Worm (Caenorhabditis elegans): ENCODE data around the gene alh-9.

The alh-9 gene

DNA sequence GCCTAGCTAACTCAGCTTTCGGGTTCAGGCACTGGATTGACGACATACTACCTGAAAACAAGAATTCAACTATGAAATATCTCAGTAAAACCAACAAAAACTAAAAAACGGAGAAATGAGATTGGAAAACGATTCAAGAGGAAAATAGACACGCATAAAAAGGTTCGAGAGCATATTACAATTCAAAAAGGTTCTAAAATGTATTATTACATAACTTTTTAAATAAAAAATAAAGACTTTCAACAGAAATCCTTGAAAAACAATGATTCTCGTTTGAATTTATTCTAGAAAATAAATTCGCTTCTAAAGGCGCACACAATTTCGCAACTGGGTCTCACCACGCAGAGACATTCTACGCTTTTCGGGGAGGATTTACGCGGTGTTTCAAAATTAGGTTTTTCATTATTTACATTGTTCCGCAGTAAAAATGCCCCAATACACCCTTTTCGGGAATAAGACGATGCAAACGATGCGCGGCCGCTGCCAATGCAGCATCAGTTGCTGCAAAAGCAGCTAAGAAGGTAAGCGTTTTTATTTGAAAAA lies at the start of gene alh-9, which contains the start of gene cct-6:
alh-9 (plus strand) TSS at position 382 of the 543 bp plus-strand sequence.
cct-6 (minus strand) TSS at position 51 of the 543 bp plus-strand sequence.
- no peak for TF ChIP-seq let-607 (tag; optimal IDR thresholded peaks at IDR 0.05)
- TF ChIP-seq lin-54 (GFP tag; optimal IDR thresholded peaks at IDR 0.05): peak; percentile 91
- TF ChIP-seq F49E8.2 (tag; optimal IDR thresholded peaks at IDR 0.05; ENCODE audit: insufficient read depth): no peak
- peak; percentile 81 for TF ChIP-seq dpl-1 (GFP tag; optimal IDR thresholded peaks at IDR 0.05)
- TF ChIP-seq hsf-1 (GFP tag; IDR thresholded peaks at IDR 0.05): peak; percentile 77
- no peak for TF ChIP-seq lin-26 (GFP tag; IDR thresholded peaks at IDR 0.05)
- no peak for TF ChIP-seq him-1 (tag; optimal IDR thresholded peaks at IDR 0.05)
- TF ChIP-seq efl-1 (GFP tag; optimal IDR thresholded peaks at IDR 0.05): peak; percentile 70
- TF ChIP-seq bed-1 (GFP tag; IDR thresholded peaks at IDR 0.05): no peak
- TF ChIP-seq rec-8 (tag; optimal IDR thresholded peaks at IDR 0.05): no peak
- no peak for TF ChIP-seq repo-1 (tag; optimal IDR thresholded peaks at IDR 0.05)
- TF ChIP-seq F33H1.4 (GFP tag; IDR thresholded peaks at IDR 0.05): peak; percentile 93
- TF ChIP-seq sea-2 (GFP tag; IDR thresholded peaks at IDR 0.05): no peak
- no peak for TF ChIP-seq mes-4 (tag; optimal IDR thresholded peaks at IDR 0.05)
- TF ChIP-seq nhr-80 (tag; optimal IDR thresholded peaks at IDR 0.05): peak; percentile 11
- peak; percentile 44 for TF ChIP-seq tbp1 (GFP tag; optimal IDR thresholded peaks at IDR 0.05)
- TF ChIP-seq pbrm-1 (GFP tag; IDR thresholded peaks at IDR 0.05): peak; percentile 64; the same call in 1 of the 2 replicates
- TF ChIP-seq F37B4.10 (GFP tag; IDR thresholded peaks at IDR 0.05): no peak
- no peak for TF ChIP-seq dpff-1 (tag; optimal IDR thresholded peaks at IDR 0.05)
- peak; percentile 23; the same call in 1 of the 2 replicates for TF ChIP-seq ekl-4 (GFP tag; IDR thresholded peaks at IDR 0.05)
- TF ChIP-seq lsl-1 (GFP tag; optimal IDR thresholded peaks at IDR 0.05): peak; percentile 55
- TF ChIP-seq cebp-1 (GFP tag; IDR thresholded peaks at IDR 0.05): peak; percentile 68; the same call in 1 of the 2 replicates
- TF ChIP-seq cebp-1 (tag; optimal IDR thresholded peaks at IDR 0.05): peak; percentile 94
- peak; percentile 2 for TF ChIP-seq madf-10 (tag; optimal IDR thresholded peaks at IDR 0.05)
- no peak for TF ChIP-seq xnd-1 (tag; optimal IDR thresholded peaks at IDR 0.05)
- TF ChIP-seq tlf-1 (GFP tag; optimal IDR thresholded peaks at IDR 0.05): no peak
- no peak for TF ChIP-seq madf-8 (GFP tag; conservative IDR thresholded peaks at IDR 0.05)
- no peak for TF ChIP-seq Y56A3A.18 (GFP tag; IDR thresholded peaks at IDR 0.05)
- no peak for TF ChIP-seq madf-3 (GFP tag; IDR thresholded peaks at IDR 0.05)
- no peak for TF ChIP-seq F52B5.7 (tag; optimal IDR thresholded peaks at IDR 0.05)
- TF ChIP-seq Y79H2A.3 (GFP tag; conservative IDR thresholded peaks at IDR 0.05): no peak
- no peak for TF ChIP-seq Y67H2A.10 (GFP tag; conservative IDR thresholded peaks at IDR 0.05)
- no peak for TF ChIP-seq nhr-90 (tag; optimal IDR thresholded peaks at IDR 0.05)
- no peak for TF ChIP-seq chd-7 (tag; optimal IDR thresholded peaks at IDR 0.05)
- TF ChIP-seq ets-4 (GFP tag; optimal IDR thresholded peaks at IDR 0.05): no peak
- no peak for TF ChIP-seq ceh-79 (tag; optimal IDR thresholded peaks at IDR 0.05)
- no peak for TF ChIP-seq tbx-9 (tag; optimal IDR thresholded peaks at IDR 0.05; ENCODE audit: borderline replicate concordance)
- no peak for TF ChIP-seq unc-130 (GFP tag; optimal IDR thresholded peaks at IDR 0.05)
- peak; percentile 31 for TF ChIP-seq lin-40 (tag; optimal IDR thresholded peaks at IDR 0.05)
- TF ChIP-seq C17E4.6 (GFP tag; IDR thresholded peaks at IDR 0.05): no peak
- TF ChIP-seq nfya-2 (GFP tag; IDR thresholded peaks at IDR 0.05): no peak
- TF ChIP-seq F55B11.4 (tag; optimal IDR thresholded peaks at IDR 0.05; ENCODE audit: borderline replicate concordance, insufficient read depth): no peak
- TF ChIP-seq B0336.3 (GFP tag; IDR thresholded peaks at IDR 0.05): no peak
- no peak for TF ChIP-seq ZK185.1 (tag; optimal IDR thresholded peaks at IDR 0.05; ENCODE audit: poor library complexity, severe bottlenecking)
- no peak for TF ChIP-seq ztf-28 (GFP tag; IDR thresholded peaks at IDR 0.05)
- no peak for TF ChIP-seq lir-1 (GFP tag; conservative IDR thresholded peaks at IDR 0.05)
- no peak for TF ChIP-seq fkh-3 (tag; optimal IDR thresholded peaks at IDR 0.05)
- no peak for TF ChIP-seq gei-17 (GFP tag; optimal IDR thresholded peaks at IDR 0.05)
- no peak for TF ChIP-seq F57C9.4 (tag; optimal IDR thresholded peaks at IDR 0.05)

Data from whole organism, young adult.